Worm (Caenorhabditis elegans) whole organism, late embryonic: ENCODE measurements around the gene F08F8.6.

Experiments used
- C38D4.7 ChIP-seq: fragments of 200-800 bp; sonication (Bioruptor generic); optimal IDR thresholded peaks from 2 replicates; lab custom pipeline; 2018; ENCODE audit warnings: mild to moderate bottlenecking, missing genetic modification characterization, moderate library complexity, missing compliant biosample characterization
- F13H6.1 ChIP-seq: sonication (generic microtip); optimal IDR thresholded peaks from 2 replicates; lab custom pipeline; 2016; ENCODE audit warnings: missing genetic modification characterization, missing compliant biosample characterization
- K09A11.1 ChIP-seq: sonication (generic microtip); optimal IDR thresholded peaks from 2 replicates; lab custom pipeline; 2017; ENCODE audit warnings: antibody characterized with exemption, mild to moderate bottlenecking, missing genetic modification characterization, missing compliant biosample characterization; ENCODE audit not compliant: insufficient read depth
- Y22D7AL.16 ChIP-seq: sonication (generic microtip); optimal IDR thresholded peaks from 2 replicates; lab custom pipeline; 2016; ENCODE audit warnings: missing genetic modification characterization, missing compliant biosample characterization
- ahr-1 ChIP-seq: sonication (generic microtip); optimal IDR thresholded peaks from 2 replicates; lab custom pipeline; 2016; ENCODE audit warnings: missing genetic modification characterization, missing compliant biosample characterization
- ceh-18 ChIP-seq: sonication (generic microtip); optimal IDR thresholded peaks from 2 replicates; lab custom pipeline; 2016; ENCODE audit warnings: missing genetic modification characterization, missing compliant biosample characterization
- ceh-19 ChIP-seq: fragments of 200-800 bp; sonication (Bioruptor generic); optimal IDR thresholded peaks from 2 replicates; lab custom pipeline; 2018; ENCODE audit warnings: mild to moderate bottlenecking, missing genetic modification characterization, missing compliant biosample characterization
- ceh-24 ChIP-seq: sonication (generic microtip); optimal IDR thresholded peaks from 2 replicates; lab custom pipeline; 2016; ENCODE audit warnings: mild to moderate bottlenecking, missing genetic modification characterization, missing compliant biosample characterization
- ceh-6 ChIP-seq: fragments of 200-800 bp; sonication (Bioruptor generic); optimal IDR thresholded peaks from 2 replicates; lab custom pipeline; 2018; ENCODE audit warnings: mild to moderate bottlenecking, missing genetic modification characterization, missing compliant biosample characterization
- che-1 ChIP-seq: sonication (generic microtip); optimal IDR thresholded peaks from 2 replicates; lab custom pipeline; 2016; ENCODE audit warnings: mild to moderate bottlenecking, missing genetic modification characterization, missing compliant biosample characterization
- dmd-4 ChIP-seq: sonication (generic microtip); optimal IDR thresholded peaks from 2 replicates; lab custom pipeline; 2016; ENCODE audit warnings: borderline replicate concordance, missing genetic modification characterization, missing compliant biosample characterization
- elt-2 ChIP-seq: sonication (generic microtip); optimal IDR thresholded peaks from 2 replicates; lab custom pipeline; 2016; ENCODE audit warnings: missing genetic modification reagents, missing genetic modification characterization, missing compliant biosample characterization
- elt-4 ChIP-seq: sonication (generic microtip); optimal IDR thresholded peaks from 2 replicates; lab custom pipeline; 2016; ENCODE audit warnings: missing genetic modification characterization, missing compliant biosample characterization
- eyg-1 ChIP-seq: sonication (generic microtip); optimal IDR thresholded peaks from 2 replicates; lab custom pipeline; 2016; ENCODE audit warnings: missing genotype, missing genetic modification characterization, missing compliant biosample characterization
- fkh-10 ChIP-seq: fragments of 150-350 bp; optimal IDR thresholded peaks from 2 replicates; lab custom pipeline; 2014; ENCODE audit warnings: missing biosample characterization, missing genetic modification reagents, missing genetic modification characterization
- fkh-6 ChIP-seq: sonication (generic microtip); optimal IDR thresholded peaks from 2 replicates; lab custom pipeline; 2016; ENCODE audit warnings: missing genetic modification characterization, missing compliant biosample characterization
- gmeb-2 ChIP-seq: sonication (generic microtip); optimal IDR thresholded peaks from 2 replicates; lab custom pipeline; 2016; ENCODE audit warnings: missing genetic modification characterization, inconsistent platforms, missing compliant biosample characterization
- hlh-13 ChIP-seq: fragments of 200-800 bp; sonication (Bioruptor generic); optimal IDR thresholded peaks from 2 replicates; lab custom pipeline; 2018; ENCODE audit warnings: mild to moderate bottlenecking, missing genetic modification characterization, missing compliant biosample characterization
- hlh-30 ChIP-seq: sonication (generic microtip); optimal IDR thresholded peaks from 2 replicates; lab custom pipeline; 2017; ENCODE audit warnings: antibody characterized with exemption, missing genetic modification characterization, missing compliant biosample characterization; ENCODE audit not compliant: insufficient read depth
- lim-6 ChIP-seq: sonication (generic microtip); optimal IDR thresholded peaks from 2 replicates; lab custom pipeline; 2016; ENCODE audit warnings: missing genetic modification characterization, missing compliant biosample characterization
- madf-2 ChIP-seq: sonication (generic microtip); optimal IDR thresholded peaks from 2 replicates; lab custom pipeline; 2017; ENCODE audit warnings: missing genetic modification characterization, missing compliant biosample characterization
- nfya-1 ChIP-seq: sonication (generic microtip); optimal IDR thresholded peaks from 2 replicates; lab custom pipeline; 2017; ENCODE audit warnings: missing genetic modification characterization, mild to moderate bottlenecking, missing compliant biosample characterization, antibody characterized with exemption, moderate library complexity
- nhr-11 ChIP-seq: fragments of 150-350 bp; optimal IDR thresholded peaks from 2 replicates; lab custom pipeline; 2014; ENCODE audit warnings: missing biosample characterization, missing genetic modification characterization
- rnt-1 ChIP-seq: sonication (generic microtip); optimal IDR thresholded peaks from 2 replicates; lab custom pipeline; 2016; ENCODE audit warnings: missing genetic modification characterization, missing compliant biosample characterization
- sdc-2 ChIP-seq: sonication (generic microtip); optimal IDR thresholded peaks from 2 replicates; lab custom pipeline; 2016; ENCODE audit warnings: missing genotype, missing genetic modification characterization, missing compliant biosample characterization
- tbx-7 ChIP-seq: sonication (generic microtip); optimal IDR thresholded peaks from 2 replicates; lab custom pipeline; 2016; ENCODE audit warnings: missing genotype, missing genetic modification characterization, missing compliant biosample characterization
- unc-3 ChIP-seq, 2 experiments: fragments of 200-800 bp in 1 of 2; sonication (Bioruptor generic) in 1 of 2; sonication (generic microtip) in 1 of 2; conservative IDR thresholded peaks in 1 of 2; optimal IDR thresholded peaks in 1 of 2; 2 replicates each; pipeline versions ENCODE4 v1.3.6 to Lab custom; 2016 to 2022; ENCODE audit warnings: missing compliant biosample characterization in 2 of 2, missing genetic modification characterization in 2 of 2, missing genetic modification reagents in 1 of 2
- unc-42 ChIP-seq: sonication (generic microtip); optimal IDR thresholded peaks from 2 replicates; lab custom pipeline; 2016; ENCODE audit warnings: missing genotype, missing genetic modification characterization, missing compliant biosample characterization
- unc-55 ChIP-seq: sonication (generic microtip); optimal IDR thresholded peaks from 2 replicates; lab custom pipeline; 2017; ENCODE audit warnings: missing biosample characterization, missing genetic modification reagents, missing genetic modification characterization
- unc-86 ChIP-seq: sonication (generic microtip); optimal IDR thresholded peaks from 2 replicates; lab custom pipeline; 2016; ENCODE audit warnings: missing genetic modification characterization, missing compliant biosample characterization

F08F8.6 gene

ce11 chrIII:7357356-7357755 lies 13.9 kb downstream of the F08F8.6 start, which contains the start of gene F08F8.10:
TSS of gene F08F8.10 (minus strand) at chrIII:7357393.
- TF ChIP-seq unc-55 (GFP tag; lab: Kevin White, UChicago) (peak; percentile 30), elt-2 (tag; lab: Kevin White, UChicago) (peak; percentile 7), unc-86 (tag; lab: Kevin White, UChicago) (peak; percentile 78), hlh-30 (tag; lab: Kevin White, UChicago) (peak; percentile 62), K09A11.1 (no peak), fkh-6 (tag; lab: Kevin White, UChicago) (no peak)

ce11 chrIII:7358627-7359026 lies 15.1 kb downstream of the F08F8.6 start:
- TF ChIP-seq hlh-13 (GFP tag; lab: Kevin White, UChicago) (no peak), gmeb-2 (tag; lab: Kevin White, UChicago) (no peak), ahr-1 (tag; lab: Kevin White, UChicago) (no peak), ceh-18 (tag; lab: Kevin White, UChicago) (no peak), tbx-7 (tag; lab: Kevin White, UChicago) (no peak), eyg-1 (no peak), dmd-4 (no peak), lim-6 (tag; lab: Kevin White, UChicago) (no peak), C38D4.7 (GFP tag; lab: Kevin White, UChicago) (no peak), nfya-1 (tag; lab: Kevin White, UChicago) (no peak), che-1 (no peak), sdc-2 (tag; lab: Kevin White, UChicago) (no peak), ceh-6 (GFP tag; lab: Kevin White, UChicago) (no peak), fkh-6 (tag; lab: Kevin White, UChicago) (no peak), unc-3 (GFP tag; conservative IDR thresholded peaks at IDR 0.05; lab: Robert Waterston, UW) (no peak), unc-3 (tag; optimal IDR thresholded peaks at IDR 0.05; lab: Kevin White, UChicago) (no peak)

- no peak for TF ChIP-seq elt-4 (tag; lab: Kevin White, UChicago)
- peak; percentile 55 for TF ChIP-seq unc-42 (tag; lab: Kevin White, UChicago)
- no peak for TF ChIP-seq nfya-1 (tag; lab: Kevin White, UChicago)
- no peak for TF ChIP-seq fkh-10 (GFP tag; lab: Kevin White, UChicago)
- TF ChIP-seq, all 69 proteins: peak for 1
Measured at ce11 chrIII:7359037-7359548, 15.6 kb downstream of the F08F8.6 start, which contains the start of the genes eco-1 and hmgr-1. TSS of gene eco-1 (minus strand) at chrIII:7359095. TSS of gene hmgr-1 (plus strand) at chrIII:7359498.

- TF ChIP-seq ahr-1 (tag; lab: Kevin White, UChicago) (no peak), ceh-24 (tag; lab: Kevin White, UChicago) (no peak), nhr-11 (no peak), ceh-19 (GFP tag; lab: Kevin White, UChicago) (no peak), F13H6.1 (tag; lab: Kevin White, UChicago) (no peak), Y22D7AL.16 (tag; lab: Kevin White, UChicago) (no peak), fkh-10 (GFP tag; lab: Kevin White, UChicago) (no peak), ceh-6 (GFP tag; lab: Kevin White, UChicago) (no peak), eyg-1 (no peak), madf-2 (tag; lab: Kevin White, UChicago) (no peak), rnt-1 (tag; lab: Kevin White, UChicago) (no peak)
Measured at ce11 chrIII:7365602-7366001, 22.1 kb downstream of the F08F8.6 start, which contains the start of gene F08F8.11. TSS of gene F08F8.11 (plus strand) at chrIII:7365902.

ce11 chrIII:7367012-7367760 lies 23.7 kb downstream of the F08F8.6 start, which contains the start of the genes T20B12.5 and T20B12.4:
TSS of gene T20B12.5 (minus strand) at chrIII:7367112.
TSS of gene T20B12.4 (plus strand) at chrIII:7367710.
- TF ChIP-seq madf-2 (tag; lab: Kevin White, UChicago) (no peak), gmeb-2 (tag; lab: Kevin White, UChicago) (no peak)
